Fruit fly (Drosophila melanogaster) whole organism, embryonic: Measurements from ENCODE around the gene fmt.

Experiments used
- CG12104 ChIP-seq: fragments of 200-800 bp; sonication (Bioruptor generic); optimal IDR thresholded peaks from 3 replicates; lab custom pipeline; 2016; ENCODE audit warnings: missing biosample characterization, missing genetic modification characterization
- CG1233 ChIP-seq: fragments of 200-800 bp; sonication (Bioruptor generic); optimal IDR thresholded peaks from 4 replicates; lab custom pipeline; 2018; ENCODE audit warnings: missing biosample characterization, mild to moderate bottlenecking, missing genetic modification characterization
- CG12942 ChIP-seq: fragments of 200-800 bp; sonication (Bioruptor generic); optimal IDR thresholded peaks from 3 replicates; lab custom pipeline; 2016; ENCODE audit warnings: missing biosample characterization, missing genetic modification characterization
- CG13424 ChIP-seq: fragments of 200-800 bp; sonication (Bioruptor generic); optimal IDR thresholded peaks from 2 replicates; lab custom pipeline; 2019; ENCODE audit warnings: missing biosample characterization, mild to moderate bottlenecking, missing genetic modification characterization, moderate library complexity
- CG15011 ChIP-seq: fragments of 200-800 bp; sonication (Bioruptor generic); optimal IDR thresholded peaks from 3 replicates; lab custom pipeline; 2018; ENCODE audit warnings: missing biosample characterization, mild to moderate bottlenecking, missing genetic modification characterization
- CG18619 ChIP-seq: fragments of 200-800 bp; sonication (Bioruptor generic); optimal IDR thresholded peaks from 3 replicates; lab custom pipeline; 2017; ENCODE audit warnings: missing biosample characterization, mild to moderate bottlenecking, missing genetic modification characterization
- CG18764 ChIP-seq: fragments of 200-800 bp; sonication (Bioruptor generic); optimal IDR thresholded peaks from 3 replicates; lab custom pipeline; 2016; ENCODE audit warnings: missing biosample characterization, missing genetic modification characterization
- CG2202 ChIP-seq: fragments of 200-800 bp; sonication (Bioruptor generic); optimal IDR thresholded peaks from 2 replicates; lab custom pipeline; 2018; ENCODE audit warnings: missing biosample characterization, mild to moderate bottlenecking, missing genetic modification characterization
- CG34376 ChIP-seq: fragments of 200-800 bp; sonication (Bioruptor generic); optimal IDR thresholded peaks from 2 replicates; lab custom pipeline; 2018; ENCODE audit warnings: missing biosample characterization, mild to moderate bottlenecking, missing genetic modification characterization
- CG3726 ChIP-seq: fragments of 200-800 bp; sonication (Bioruptor generic); IDR thresholded peaks from 3 replicates; pipeline ENCODE4, ENCODE4 v1.3.6; 2022; ENCODE audit warnings: missing biosample characterization, missing genetic modification characterization
- CG3847 ChIP-seq: fragments of 200-800 bp; sonication (Bioruptor generic); IDR thresholded peaks from 2 replicates; pipeline ENCODE4 v1.3.6; 2022; ENCODE audit warnings: missing biosample characterization, missing genetic modification characterization
- CG43689 ChIP-seq: fragments of 200-800 bp; sonication (Bioruptor generic); IDR thresholded peaks from 2 replicates; pipeline ENCODE4 v1.3.6; 2022; ENCODE audit warnings: missing biosample characterization, missing genetic modification characterization
- CG4617 ChIP-seq: fragments of 200-800 bp; sonication (Bioruptor generic); optimal IDR thresholded peaks from 3 replicates; lab custom pipeline; 2016; ENCODE audit warnings: missing biosample characterization, missing genetic modification characterization, borderline replicate concordance
- CG5245 ChIP-seq: fragments of 200-800 bp; sonication (Bioruptor generic); optimal IDR thresholded peaks from 3 replicates; lab custom pipeline; 2016; ENCODE audit warnings: missing biosample characterization, missing genetic modification characterization
- CG6175 ChIP-seq: fragments of 200-800 bp; sonication (Bioruptor generic); IDR thresholded peaks from 3 replicates; pipeline ENCODE4 v1.3.6; 2022; ENCODE audit warnings: missing biosample characterization, missing genetic modification characterization
- CG6272 ChIP-seq: fragments of 200-800 bp; sonication (Bioruptor generic); IDR thresholded peaks from 2 replicates; pipeline ENCODE4 v1.3.6; 2022; ENCODE audit warnings: missing biosample characterization, missing genetic modification characterization
- CG7357 ChIP-seq: fragments of 200-800 bp; sonication (Bioruptor generic); IDR thresholded peaks from 3 replicates; pipeline ENCODE4 v1.3.6; 2022; ENCODE audit warnings: missing biosample characterization, missing genetic modification characterization
- CG7745 ChIP-seq: fragments of 200-800 bp; sonication (Bioruptor generic); optimal IDR thresholded peaks from 2 replicates; lab custom pipeline; 2018; ENCODE audit warnings: missing biosample characterization, mild to moderate bottlenecking, missing genetic modification characterization, moderate library complexity
- CG7786 ChIP-seq: fragments of 200-800 bp; sonication (Bioruptor generic); optimal IDR thresholded peaks from 2 replicates; lab custom pipeline; 2016; ENCODE audit warnings: missing biosample characterization, missing genetic modification characterization
- Doc3 ChIP-seq: fragments of 200-800 bp; sonication (Bioruptor generic); IDR thresholded peaks from 3 replicates; pipeline ENCODE4 v1.3.6; 2022; ENCODE audit warnings: missing biosample characterization, missing genetic modification characterization; ENCODE audit not compliant: partially characterized antibody
- E2f2 ChIP-seq: fragments of 200-800 bp; sonication (Bioruptor generic); IDR thresholded peaks from 2 replicates; pipeline ENCODE4 v1.3.6; 2022; ENCODE audit warnings: missing biosample characterization, missing genetic modification characterization
- Fer1 ChIP-seq: fragments of 200-800 bp; sonication (Bioruptor generic); optimal IDR thresholded peaks from 2 replicates; lab custom pipeline; 2017; ENCODE audit warnings: missing biosample characterization, mild to moderate bottlenecking, missing genetic modification characterization
- Hand ChIP-seq: fragments of 200-800 bp; sonication (Bioruptor generic); optimal IDR thresholded peaks from 2 replicates; lab custom pipeline; 2017; ENCODE audit warnings: mild to moderate bottlenecking, missing biosample characterization, missing genetic modification reagents, missing genetic modification characterization
- Hmx ChIP-seq: fragments of 200-800 bp; sonication (Bioruptor generic); optimal IDR thresholded peaks from 2 replicates; lab custom pipeline; 2016; ENCODE audit warnings: missing biosample characterization, missing genetic modification characterization
- MESR4 ChIP-seq: fragments of 200-800 bp; sonication (Bioruptor generic); optimal IDR thresholded peaks from 2 replicates; lab custom pipeline; 2018; ENCODE audit warnings: missing biosample characterization, mild to moderate bottlenecking, missing genetic modification characterization, moderate library complexity
- MTF-1 ChIP-seq: fragments of 200-800 bp; sonication (Bioruptor generic); optimal IDR thresholded peaks from 2 replicates; lab custom pipeline; 2018; ENCODE audit warnings: missing biosample characterization, mild to moderate bottlenecking, missing genetic modification characterization, borderline replicate concordance
- Nf-YA ChIP-seq: fragments of 200-800 bp; sonication (Bioruptor generic); IDR thresholded peaks from 2 replicates; pipeline ENCODE4 v1.3.6; 2022; ENCODE audit warnings: missing biosample characterization, missing genetic modification characterization
- Nf-YB ChIP-seq: fragments of 200-800 bp; sonication (Bioruptor generic); optimal IDR thresholded peaks from 3 replicates; lab custom pipeline; 2019; ENCODE audit warnings: missing biosample characterization, mild to moderate bottlenecking, missing genetic modification characterization, moderate library complexity
- Opbp ChIP-seq: fragments of 200-800 bp; sonication (Bioruptor generic); IDR thresholded peaks from 3 replicates; pipeline ENCODE4 v1.3.6; 2022; ENCODE audit warnings: missing biosample characterization, missing genetic modification characterization; ENCODE audit not compliant: partially characterized antibody
- Pdp1 ChIP-seq, 2 experiments: fragments of 200-800 bp; sonication (Bioruptor generic); optimal IDR thresholded peaks; 3 replicates each; lab custom pipeline; 2016; ENCODE audit warnings: missing biosample characterization in 2 of 2, missing genetic modification characterization in 2 of 2, mild to moderate bottlenecking in 1 of 2, moderate library complexity in 1 of 2
- Ravus ChIP-seq: fragments of 200-800 bp; sonication (Bioruptor generic); IDR thresholded peaks from 2 replicates; pipeline ENCODE4 v1.3.6; 2022; ENCODE audit warnings: missing biosample characterization, missing genetic modification characterization
- Stat92E ChIP-seq, 3 experiments: fragments of >200 bp in 2 of 3; fragments of 200-800 bp in 1 of 3; sonication (Bioruptor generic) in 1 of 3; optimal IDR thresholded peaks; 2 replicates each; lab custom pipeline; 2017 to 2019; ENCODE audit warnings: missing biosample characterization in 3 of 3, missing genetic modification characterization in 3 of 3, mild to moderate bottlenecking in 1 of 3, moderate library complexity in 1 of 3
- bcd ChIP-seq: fragments of 200-800 bp; sonication (Bioruptor generic); optimal IDR thresholded peaks from 2 replicates; lab custom pipeline; 2017; ENCODE audit warnings: missing biosample characterization, mild to moderate bottlenecking, missing genetic modification characterization
- ci ChIP-seq: fragments of 200-800 bp; sonication (Bioruptor generic); IDR thresholded peaks from 3 replicates; pipeline ENCODE4 v1.3.6; 2022; ENCODE audit warnings: missing biosample characterization, missing genetic modification characterization
- da ChIP-seq: fragments of 200-800 bp; sonication (Bioruptor generic); optimal IDR thresholded peaks from 2 replicates; lab custom pipeline; 2016; ENCODE audit warnings: missing biosample characterization, missing genetic modification characterization
- exex ChIP-seq: fragments of 200-800 bp; sonication (Bioruptor generic); optimal IDR thresholded peaks from 4 replicates; lab custom pipeline; 2018; ENCODE audit warnings: missing biosample characterization, mild to moderate bottlenecking, missing genetic modification characterization, moderate library complexity
- fd3F ChIP-seq: fragments of 200-800 bp; sonication (Bioruptor generic); optimal IDR thresholded peaks from 2 replicates; lab custom pipeline; 2018; ENCODE audit warnings: missing biosample characterization, mild to moderate bottlenecking, missing genetic modification characterization, moderate library complexity
- ham ChIP-seq: fragments of 200-800 bp; sonication (Bioruptor generic); IDR thresholded peaks from 2 replicates; pipeline ENCODE4 v1.3.6; 2022; ENCODE audit warnings: missing biosample characterization, missing genetic modification characterization
- hbn ChIP-seq: fragments of 200-800 bp; sonication (Bioruptor generic); IDR thresholded peaks from 2 replicates; pipeline ENCODE4 v1.3.6; 2022; ENCODE audit warnings: missing biosample characterization, missing genetic modification characterization; ENCODE audit not compliant: partially characterized antibody
- lola ChIP-seq, 3 experiments: fragments of >200 bp in 2 of 3; fragments of 200-800 bp in 1 of 3; sonication (Bioruptor generic) in 1 of 3; optimal IDR thresholded peaks; 2 replicates each; lab custom pipeline; 2017 to 2019; ENCODE audit warnings: missing biosample characterization in 3 of 3, missing genetic modification characterization in 3 of 3, mild to moderate bottlenecking in 1 of 3, moderate library complexity in 1 of 3
- mam ChIP-seq: fragments of 200-800 bp; sonication (Bioruptor generic); optimal IDR thresholded peaks from 3 replicates; lab custom pipeline; 2016; ENCODE audit warnings: missing biosample characterization, missing genetic modification characterization
- scrt ChIP-seq: fragments of 200-800 bp; sonication (Bioruptor generic); optimal IDR thresholded peaks from 2 replicates; lab custom pipeline; 2018; ENCODE audit warnings: missing biosample characterization, mild to moderate bottlenecking, missing genetic modification characterization, moderate library complexity
- seq ChIP-seq: fragments of 200-800 bp; sonication (Bioruptor generic); IDR thresholded peaks from 2 replicates; pipeline ENCODE4 v1.3.6; 2022; ENCODE audit warnings: missing biosample characterization, missing genetic modification characterization
- sima ChIP-seq: fragments of 200-800 bp; sonication (Bioruptor generic); optimal IDR thresholded peaks from 2 replicates; lab custom pipeline; 2016; ENCODE audit warnings: missing biosample characterization, missing genetic modification characterization
- slou ChIP-seq: fragments of 200-800 bp; sonication (Bioruptor generic); optimal IDR thresholded peaks from 3 replicates; lab custom pipeline; 2016; ENCODE audit warnings: missing biosample characterization, missing genetic modification characterization
- unc-4 ChIP-seq: fragments of 200-800 bp; sonication (Bioruptor generic); IDR thresholded peaks from 2 replicates; pipeline ENCODE4 v1.3.6; 2022; ENCODE audit warnings: missing biosample characterization, missing genetic modification characterization; ENCODE audit not compliant: partially characterized antibody
- vfl ChIP-seq: fragments of 200-800 bp; sonication (Bioruptor generic); optimal IDR thresholded peaks from 2 replicates; lab custom pipeline; 2016; ENCODE audit warnings: missing biosample characterization, missing genetic modification characterization

fmt gene

dm6 chr3L:6192822-6193555 lies 19.3 kb upstream of the fmt start, which contains the start of the genes Sf3b6 and Tnpo (continued):
- TF ChIP-seq CG4617 (GFP tag; lab: Kevin White, UChicago) (peak; percentile 77), CG3847 (GFP tag; lab: Robert Waterston, UW) (peak; percentile 90), CG5245 (peak; percentile 66), Hand (GFP tag; lab: Kevin White, UChicago) (peak; percentile 2), CG18619 (peak; percentile 83), E2f2 (GFP tag; lab: Robert Waterston, UW) (peak; percentile 65), ci (GFP tag; lab: Robert Waterston, UW) (peak; percentile 73; the same call in 2 of the 3 replicates), CG6175 (GFP tag; lab: Robert Waterston, UW) (peak; percentile 39; the same call in 1 of the 3 replicates), CG13424 (tag; lab: Kevin White, UChicago) (peak; percentile 90), vfl (GFP tag; lab: Kevin White, UChicago) (peak; percentile 65), CG6272 (peak; percentile 88), lola (GFP tag; optimal IDR thresholded peaks at IDR 0.05; lab: Kevin White, UChicago) (peak in 1 of 3 experiments; percentile 91), Doc3 (GFP tag; lab: Robert Waterston, UW) (peak; percentile 55; the same call in 1 of the 3 replicates), CG12942 (peak; percentile 83), bcd (GFP tag; lab: Kevin White, UChicago) (peak; percentile 85), unc-4 (GFP tag; lab: Robert Waterston, UW) (peak; percentile 65), CG7357 (GFP tag; lab: Robert Waterston, UW) (peak; percentile 82), CG15011 (GFP tag; lab: Kevin White, UChicago) (peak; percentile 74), scrt (GFP tag; lab: Kevin White, UChicago) (peak; percentile 65), seq (GFP tag; lab: Robert Waterston, UW) (peak; percentile 77), slou (GFP tag; lab: Kevin White, UChicago) (peak; percentile 82), CG2202 (tag; lab: Kevin White, UChicago) (peak; percentile 54), Pdp1 (GFP tag; optimal IDR thresholded peaks at IDR 0.05; lab: Kevin White, UChicago) (peak; percentile 59 to 77), da (GFP tag; lab: Kevin White, UChicago) (peak; percentile 15), Opbp (GFP tag; lab: Robert Waterston, UW) (no peak), Nf-YA (GFP tag; lab: Robert Waterston, UW) (peak; percentile 55; the same call in 1 of the 2 replicates), CG1233 (peak; percentile 74), CG18764 (GFP tag; lab: Kevin White, UChicago) (peak; percentile 64), MTF-1 (GFP tag; lab: Kevin White, UChicago) (no peak), Stat92E (GFP tag; optimal IDR thresholded peaks at IDR 0.05; lab: Kevin White, UChicago) (peak in 1 of 3 experiments; percentile 32), MESR4 (GFP tag; lab: Kevin White, UChicago) (peak; percentile 53), fd3F (GFP tag; lab: Kevin White, UChicago) (peak; percentile 74), Hmx (GFP tag; lab: Kevin White, UChicago) (peak; percentile 68), CG7745 (tag; lab: Kevin White, UChicago) (no peak), mam (peak; percentile 89), CG43689 (GFP tag; lab: Robert Waterston, UW) (0 out of 2 replicates have a peak, but pooled peaks have one; percentile 12), CG12104 (GFP tag; lab: Kevin White, UChicago) (peak; percentile 84), Ravus (GFP tag; lab: Robert Waterston, UW) (no peak; the same call in 1 of the 2 replicates), Fer1 (GFP tag; lab: Kevin White, UChicago) (peak; percentile 70), ham (peak; percentile 49; the same call in 1 of the 2 replicates), CG34376 (peak; percentile 65), hbn (GFP tag; lab: Robert Waterston, UW) (peak; percentile 67), Nf-YB (GFP tag; lab: Kevin White, UChicago) (no peak), exex (no peak), CG3726 (GFP tag; lab: Robert Waterston, UW) (peak; percentile 57; the same call in 1 of the 3 replicates), sima (no peak), CG7786 (GFP tag; lab: Kevin White, UChicago) (peak; percentile 41)
